Fruit fly (Drosophila melanogaster): ENCODE data around the gene Pi3K92E.

Gene Pi3K92E

dm6 chr3R:20616801-20617200 is 17.7 kb downstream of the Pi3K92E start, which contains the start of gene CG15923:
Gene CG15923, minus strand, starts transcription at chr3R:20616901.
- TF ChIP-seq noc (tag; optimal IDR thresholded peaks at IDR 0.05) = no peak

dm6 chr3R:20608199-20608598 is 26.3 kb downstream of the Pi3K92E start:
- TF ChIP-seq noc (tag; optimal IDR thresholded peaks at IDR 0.05) = no peak

- TF ChIP-seq noc (tag; optimal IDR thresholded peaks at IDR 0.05) = peak; percentile 79
Measured at dm6 chr3R:20605562-20606155, 28.9 kb downstream of the Pi3K92E start.

- TF ChIP-seq noc (tag; optimal IDR thresholded peaks at IDR 0.05) = no peak
Measured at dm6 chr3R:20605078-20605477, 29.5 kb downstream of the Pi3K92E start.

- no peak for TF ChIP-seq noc (tag; optimal IDR thresholded peaks at IDR 0.05)
Measured at dm6 chr3R:20604078-20604477, 30.5 kb downstream of the Pi3K92E start.

dm6 chr3R:20602599-20602998 is 31.9 kb downstream of the Pi3K92E start:
- TF ChIP-seq noc (tag; optimal IDR thresholded peaks at IDR 0.05) = no peak

- TF ChIP-seq noc (tag; optimal IDR thresholded peaks at IDR 0.05) = no peak
Measured at dm6 chr3R:20600109-20600508, 34.4 kb downstream of the Pi3K92E start.

- no peak for TF ChIP-seq noc (tag; optimal IDR thresholded peaks at IDR 0.05)
Measured at dm6 chr3R:20597407-20598325, 36.9 kb downstream of the Pi3K92E start.

dm6 chr3R:20596337-20596962 is 38.1 kb downstream of the Pi3K92E start:
- TF ChIP-seq noc (tag; optimal IDR thresholded peaks at IDR 0.05) = no peak

dm6 chr3R:20595901-20596300 is 38.6 kb downstream of the Pi3K92E start:
- TF ChIP-seq noc (tag; optimal IDR thresholded peaks at IDR 0.05) = no peak

dm6 chr3R:20595145-20595812 is 39.3 kb downstream of the Pi3K92E start:
- TF ChIP-seq noc (tag; optimal IDR thresholded peaks at IDR 0.05) = no peak

- TF ChIP-seq noc (tag; optimal IDR thresholded peaks at IDR 0.05) = peak; percentile 91
Measured at dm6 chr3R:20594194-20595144, 40.1 kb downstream of the Pi3K92E start.

dm6 chr3R:20593463-20593838 is 41.1 kb downstream of the Pi3K92E start:
- no peak for TF ChIP-seq noc (tag; optimal IDR thresholded peaks at IDR 0.05)

- TF ChIP-seq noc (tag; optimal IDR thresholded peaks at IDR 0.05) = peak; percentile 1
Measured at dm6 chr3R:20592517-20593462, 41.7 kb downstream of the Pi3K92E start, which contains the start of the genes Pus1 and bon. Gene Pus1, minus strand, starts transcription at chr3R:20592671. Gene bon, plus strand, starts transcription at chr3R:20593139.
